Worm (Caenorhabditis elegans): ENCODE results near the gene vit-4.

DNA sequence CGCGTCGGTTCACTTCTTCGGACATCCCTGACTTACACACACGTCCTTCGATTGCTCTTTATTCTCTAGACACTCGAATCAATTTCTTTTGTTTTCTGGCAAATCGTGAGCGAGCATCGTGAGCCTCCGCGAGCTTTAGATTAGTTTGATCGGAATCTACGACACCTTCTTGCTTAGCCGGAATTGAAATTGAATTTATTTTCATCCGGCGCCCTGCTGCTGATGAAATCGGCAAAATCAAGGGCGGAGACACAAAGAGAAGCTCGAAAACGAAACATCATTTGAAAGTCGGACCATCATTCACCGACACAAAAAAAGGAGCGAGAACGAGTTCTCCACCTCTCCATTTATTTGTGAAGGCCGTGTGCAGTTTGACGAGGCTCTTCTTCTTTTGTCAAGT is 45.3 kb downstream of the vit-4 start, which contains the start of gene npr-16:
- TF ChIP-seq unc-55 (GFP tag; optimal IDR thresholded peaks at IDR 0.05): no peak
- no peak for TF ChIP-seq ama-1 (optimal IDR thresholded peaks at IDR 0.05)
- TF ChIP-seq madf-2 (tag; optimal IDR thresholded peaks at IDR 0.05): no peak
- TF ChIP-seq K02D7.2 (tag; optimal IDR thresholded peaks at IDR 0.05): no peak
- no peak for TF ChIP-seq ceh-45 (GFP tag; IDR thresholded peaks at IDR 0.05)
- TF ChIP-seq odd-2 (tag; optimal IDR thresholded peaks at IDR 0.05): no peak
- no peak for TF ChIP-seq ztf-16 (tag; optimal IDR thresholded peaks at IDR 0.05)
- TF ChIP-seq pha-4 (tag; optimal IDR thresholded peaks at IDR 0.05): no peak
- no peak for TF ChIP-seq pax-1 (tag; optimal IDR thresholded peaks at IDR 0.05)
- TF ChIP-seq F13H6.1 (tag; optimal IDR thresholded peaks at IDR 0.05): no peak
- no peak for TF ChIP-seq T23F11.4 (GFP tag; optimal IDR thresholded peaks at IDR 0.05)
- no peak for TF ChIP-seq sox-4 (tag; optimal IDR thresholded peaks at IDR 0.05)
- no peak for TF ChIP-seq lin-11 (tag; optimal IDR thresholded peaks at IDR 0.05)
- no peak for TF ChIP-seq ceh-9 (tag; optimal IDR thresholded peaks at IDR 0.05)

All from whole organism, late embryonic.